Worm (Caenorhabditis elegans): Measurements from ENCODE around the gene idpc-3.

DNA sequence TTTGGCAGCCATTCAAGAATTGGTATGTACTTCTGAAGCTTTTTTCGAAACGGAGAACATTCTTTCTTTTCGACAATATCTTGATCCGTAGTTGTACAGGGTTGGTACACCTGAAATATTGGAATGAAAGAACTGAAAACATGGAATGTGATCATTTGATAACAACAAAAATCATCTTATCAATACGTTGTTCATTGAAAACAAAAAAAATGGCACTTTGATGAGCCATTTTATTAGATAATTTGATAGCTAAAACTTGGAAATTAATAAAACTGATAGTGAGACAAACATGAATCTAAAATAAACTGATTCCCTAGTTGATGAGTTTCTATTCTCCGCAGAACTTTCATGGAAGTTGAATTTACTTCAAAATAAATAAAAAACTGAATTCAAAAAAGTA, 43.5 kb upstream of the idpc-3 start:
- TF ChIP-seq daf-16 (GFP tag; optimal IDR thresholded peaks at IDR 0.05) = no peak
- TF ChIP-seq daf-16 (tag; optimal IDR thresholded peaks at IDR 0.05) = peak; percentile 76
- TF ChIP-seq ceh-20 (GFP tag; IDR thresholded peaks at IDR 0.05) = no peak
- no peak for TF ChIP-seq lin-38 (GFP tag; IDR thresholded peaks at IDR 0.05)
- no peak for TF ChIP-seq F10B5.3 (tag; optimal IDR thresholded peaks at IDR 0.05)
- TF ChIP-seq hmg-1.1 (GFP tag; IDR thresholded peaks at IDR 0.05) = no peak
- TF ChIP-seq R02D3.7 (tag; optimal IDR thresholded peaks at IDR 0.05) = no peak
